Worm (Caenorhabditis elegans): ENCODE measurements around the gene srab-6.

- TF ChIP-seq hlh-30 (tag; optimal IDR thresholded peaks at IDR 0.05; ENCODE audit: insufficient read depth) = no peak
- TF ChIP-seq nhr-77 (tag; optimal IDR thresholded peaks at IDR 0.05) = no peak
- TF ChIP-seq F37D6.2 (tag; optimal IDR thresholded peaks at IDR 0.05) = no peak
- TF ChIP-seq ZK337.2 (GFP tag; IDR thresholded peaks at IDR 0.05) = no peak
- no peak for TF ChIP-seq ama-1 (optimal IDR thresholded peaks at IDR 0.05)
- TF ChIP-seq aly-2 (tag; optimal IDR thresholded peaks at IDR 0.05) = no peak
- TF ChIP-seq Y75B8A.6 (GFP tag; IDR thresholded peaks at IDR 0.05) = no peak
- TF ChIP-seq pqm-1 (tag; optimal IDR thresholded peaks at IDR 0.05) = no peak
- no peak for TF ChIP-seq unc-39 (tag; optimal IDR thresholded peaks at IDR 0.05)
Observed at ce11 chrV:3155072-3155471, 3.3 kb upstream of the srab-6 start, which contains the start of gene srab-7.

Data from whole organism, L4 larva.